Fruit fly (Drosophila melanogaster) whole organism, embryonic: Measurements from ENCODE around the gene Cpr11A.

Source experiments
- Asciz ChIP-seq: fragments of 200-800 bp; sonication (Bioruptor generic); optimal IDR thresholded peaks from 2 replicates; lab custom pipeline; 2017; ENCODE audit warnings: missing biosample characterization, mild to moderate bottlenecking, missing genetic modification characterization, missing genetic modification reagents
- B-H1 ChIP-seq: fragments of 200-800 bp; sonication (Bioruptor generic); IDR thresholded peaks from 3 replicates; pipeline ENCODE4 v1.3.6; 2022; ENCODE audit warnings: missing biosample characterization, missing genetic modification characterization
- BEAF-32 ChIP-seq: fragments of 200-800 bp; sonication (Bioruptor generic); optimal IDR thresholded peaks from 3 replicates; lab custom pipeline; 2017; ENCODE audit warnings: missing biosample characterization, missing genetic modification characterization, mild to moderate bottlenecking, moderate library complexity, missing genetic modification reagents
- CG11504 ChIP-seq: fragments of 200-800 bp; sonication (Bioruptor generic); optimal IDR thresholded peaks from 3 replicates; lab custom pipeline; 2019; ENCODE audit warnings: missing biosample characterization, mild to moderate bottlenecking, missing genetic modification characterization, moderate library complexity
- CG11723 ChIP-seq: fragments of 200-800 bp; sonication (Bioruptor generic); optimal IDR thresholded peaks from 2 replicates; lab custom pipeline; 2017; ENCODE audit warnings: missing biosample characterization, mild to moderate bottlenecking, missing genetic modification characterization
- CG1233 ChIP-seq: fragments of 200-800 bp; sonication (Bioruptor generic); optimal IDR thresholded peaks from 4 replicates; lab custom pipeline; 2018; ENCODE audit warnings: missing biosample characterization, mild to moderate bottlenecking, missing genetic modification characterization
- CG12391 ChIP-seq: fragments of 200-800 bp; sonication (Bioruptor generic); optimal IDR thresholded peaks from 3 replicates; lab custom pipeline; 2018; ENCODE audit warnings: missing biosample characterization, mild to moderate bottlenecking, missing genetic modification characterization, moderate library complexity
- CG14441 ChIP-seq: fragments of 200-800 bp; sonication (Bioruptor generic); IDR thresholded peaks from 2 replicates; pipeline ENCODE4 v1.3.6; 2022; ENCODE audit warnings: missing biosample characterization, missing genetic modification characterization
- CG17612 ChIP-seq: fragments of 200-800 bp; sonication (Bioruptor generic); IDR thresholded peaks from 2 replicates; pipeline ENCODE4 v1.3.6; 2022; ENCODE audit warnings: missing biosample characterization, missing genetic modification characterization
- CG2116 ChIP-seq: fragments of 200-800 bp; sonication (Bioruptor generic); optimal IDR thresholded peaks from 3 replicates; lab custom pipeline; 2018; ENCODE audit warnings: missing biosample characterization, mild to moderate bottlenecking, missing genetic modification characterization
- CG3065 ChIP-seq: fragments of 200-800 bp; sonication (Bioruptor generic); optimal IDR thresholded peaks from 2 replicates; lab custom pipeline; 2016; ENCODE audit warnings: missing biosample characterization, missing genetic modification characterization
- CG4820 ChIP-seq: fragments of 200-800 bp; sonication (Bioruptor generic); optimal IDR thresholded peaks from 3 replicates; lab custom pipeline; 2016; ENCODE audit warnings: missing biosample characterization, missing genetic modification characterization
- CG6765 ChIP-seq: fragments of 200-800 bp; sonication (Bioruptor generic); optimal IDR thresholded peaks from 3 replicates; lab custom pipeline; 2017; ENCODE audit warnings: missing biosample characterization, mild to moderate bottlenecking, missing genetic modification characterization
- CG7786 ChIP-seq: fragments of 200-800 bp; sonication (Bioruptor generic); optimal IDR thresholded peaks from 2 replicates; lab custom pipeline; 2016; ENCODE audit warnings: missing biosample characterization, missing genetic modification characterization
- CG8765 ChIP-seq: fragments of 200-800 bp; sonication (Bioruptor generic); IDR thresholded peaks from 2 replicates; pipeline ENCODE4 v1.3.6; 2022; ENCODE audit warnings: missing biosample characterization, missing genetic modification characterization
- CG9727 ChIP-seq: fragments of 200-800 bp; sonication (Bioruptor generic); optimal IDR thresholded peaks from 3 replicates; lab custom pipeline; 2017; ENCODE audit warnings: missing biosample characterization, mild to moderate bottlenecking, missing genetic modification characterization
- CHES-1-like ChIP-seq: fragments of 200-800 bp; sonication (Bioruptor generic); optimal IDR thresholded peaks from 2 replicates; lab custom pipeline; 2016; ENCODE audit warnings: missing biosample characterization, missing genetic modification characterization
- Dp ChIP-seq: fragments of 200-800 bp; sonication (Bioruptor generic); optimal IDR thresholded peaks from 2 replicates; lab custom pipeline; 2018; ENCODE audit warnings: missing biosample characterization, mild to moderate bottlenecking, missing genetic modification characterization, moderate library complexity
- Kr ChIP-seq: fragments of 200-800 bp; sonication (Bioruptor generic); optimal IDR thresholded peaks from 2 replicates; lab custom pipeline; 2017; ENCODE audit warnings: missing biosample characterization, mild to moderate bottlenecking, missing genetic modification characterization
- Med ChIP-seq: fragments of 200-800 bp; sonication (Bioruptor generic); peaks from one replicate; lab custom pipeline; 2016; ENCODE audit warnings: missing biosample characterization, missing genetic modification characterization, mild to moderate bottlenecking, inconsistent platforms, moderate library complexity
- NC2α ChIP-seq: fragments of 200-800 bp; sonication (Bioruptor generic); optimal IDR thresholded peaks from 2 replicates; lab custom pipeline; 2016; ENCODE audit warnings: missing biosample characterization, missing genetic modification characterization
- Neu2 ChIP-seq: fragments of 200-800 bp; sonication (Bioruptor generic); optimal IDR thresholded peaks from 3 replicates; lab custom pipeline; 2016; ENCODE audit warnings: missing biosample characterization, missing genetic modification characterization, borderline replicate concordance
- Nf-YC ChIP-seq: fragments of 200-800 bp; optimal IDR thresholded peaks from 3 replicates; lab custom pipeline; 2019; ENCODE audit warnings: missing biosample characterization, mild to moderate bottlenecking, missing genetic modification characterization, moderate library complexity
- Pdp1 ChIP-seq, 2 experiments: fragments of 200-800 bp; sonication (Bioruptor generic); optimal IDR thresholded peaks; 3 replicates each; lab custom pipeline; 2016; ENCODE audit warnings: missing biosample characterization in 2 of 2, missing genetic modification characterization in 2 of 2, mild to moderate bottlenecking in 1 of 2, moderate library complexity in 1 of 2
- Ravus ChIP-seq: fragments of 200-800 bp; sonication (Bioruptor generic); IDR thresholded peaks from 2 replicates; pipeline ENCODE4 v1.3.6; 2022; ENCODE audit warnings: missing biosample characterization, missing genetic modification characterization
- Scr ChIP-seq: fragments of 200-800 bp; sonication (Bioruptor generic); IDR thresholded peaks from 2 replicates; pipeline ENCODE4 v1.3.6; 2022; ENCODE audit warnings: missing biosample characterization, missing genetic modification characterization; ENCODE audit not compliant: partially characterized antibody
- Side ChIP-seq: fragments of 200-800 bp; sonication (Bioruptor generic); optimal IDR thresholded peaks from 2 replicates; lab custom pipeline; 2016; ENCODE audit warnings: missing biosample characterization, missing genetic modification characterization
- Sox102F ChIP-seq: fragments of 200-800 bp; sonication (Bioruptor generic); optimal IDR thresholded peaks from 2 replicates; lab custom pipeline; 2018; ENCODE audit warnings: missing biosample characterization, mild to moderate bottlenecking, missing genetic modification characterization, moderate library complexity
- Ssrp ChIP-seq: fragments of 200-800 bp; sonication (Bioruptor generic); optimal IDR thresholded peaks from 2 replicates; lab custom pipeline; 2018; ENCODE audit warnings: missing biosample characterization, mild to moderate bottlenecking, missing genetic modification characterization, moderate library complexity
- Vsx1 ChIP-seq: fragments of 200-800 bp; sonication (Bioruptor generic); optimal IDR thresholded peaks from 2 replicates; lab custom pipeline; 2017; ENCODE audit warnings: missing biosample characterization, mild to moderate bottlenecking, missing genetic modification characterization, missing genetic modification reagents
- ac ChIP-seq: fragments of 200-800 bp; sonication (Bioruptor generic); optimal IDR thresholded peaks from 3 replicates; lab custom pipeline; 2017; ENCODE audit warnings: missing biosample characterization, mild to moderate bottlenecking, missing genetic modification characterization
- bbx ChIP-seq: fragments of 200-800 bp; sonication (Bioruptor generic); IDR thresholded peaks from 2 replicates; pipeline ENCODE4 v1.3.6; 2022; ENCODE audit warnings: missing biosample characterization, missing genetic modification characterization; ENCODE audit not compliant: partially characterized antibody
- btn ChIP-seq: fragments of 200-800 bp; sonication (Bioruptor generic); optimal IDR thresholded peaks from 2 replicates; lab custom pipeline; 2016; ENCODE audit warnings: missing biosample characterization, missing genetic modification characterization
- da ChIP-seq: fragments of 200-800 bp; sonication (Bioruptor generic); optimal IDR thresholded peaks from 2 replicates; lab custom pipeline; 2016; ENCODE audit warnings: missing biosample characterization, missing genetic modification characterization
- dpn ChIP-seq, 2 experiments: fragments of 200-800 bp; sonication (Bioruptor generic); optimal IDR thresholded peaks; 3 replicates each; lab custom pipeline; 2016; ENCODE audit warnings: missing biosample characterization in 2 of 2, missing genetic modification characterization in 2 of 2
- ewg ChIP-seq: fragments of 200-800 bp; sonication (Bioruptor generic); optimal IDR thresholded peaks from 3 replicates; lab custom pipeline; 2017; ENCODE audit warnings: mild to moderate bottlenecking, missing biosample characterization, missing genetic modification reagents, missing genetic modification characterization
- hb ChIP-seq: fragments of 200-800 bp; sonication (Bioruptor generic); IDR thresholded peaks from 3 replicates; pipeline ENCODE4 v1.3.6; 2022; ENCODE audit warnings: missing biosample characterization, missing genetic modification characterization; ENCODE audit not compliant: partially characterized antibody
- mirr ChIP-seq: fragments of 200-800 bp; sonication (Bioruptor generic); optimal IDR thresholded peaks from 3 replicates; lab custom pipeline; 2018; ENCODE audit warnings: missing biosample characterization, mild to moderate bottlenecking, missing genetic modification characterization
- pum ChIP-seq: fragments of 200-800 bp; sonication (Bioruptor generic); optimal IDR thresholded peaks from 2 replicates; lab custom pipeline; 2016; ENCODE audit warnings: missing biosample characterization, missing genetic modification characterization
- run ChIP-seq: fragments of 200-800 bp; sonication (Bioruptor generic); optimal IDR thresholded peaks from 3 replicates; lab custom pipeline; 2018; ENCODE audit warnings: missing biosample characterization, mild to moderate bottlenecking, missing genetic modification characterization
- sd ChIP-seq: fragments of 200-800 bp; sonication (Bioruptor generic); optimal IDR thresholded peaks from 3 replicates; lab custom pipeline; 2018; ENCODE audit warnings: missing biosample characterization, mild to moderate bottlenecking, missing genetic modification characterization, moderate library complexity
- sna ChIP-seq: fragments of 200-800 bp; sonication (Bioruptor generic); IDR thresholded peaks from 2 replicates; pipeline ENCODE4 v1.3.6; 2022; ENCODE audit warnings: missing biosample characterization, missing genetic modification characterization; ENCODE audit not compliant: partially characterized antibody
- so ChIP-seq: fragments of 200-800 bp; sonication (Bioruptor generic); IDR thresholded peaks from 3 replicates; pipeline ENCODE4 v1.3.6; 2022; ENCODE audit warnings: missing biosample characterization, missing genetic modification characterization
- tio ChIP-seq: fragments of 200-800 bp; sonication (Bioruptor generic); optimal IDR thresholded peaks from 2 replicates; lab custom pipeline; 2017; ENCODE audit warnings: missing biosample characterization, missing genetic modification characterization, inconsistent platforms
- trem ChIP-seq: fragments of 200-800 bp; optimal IDR thresholded peaks from 3 replicates; lab custom pipeline; 2019; ENCODE audit warnings: missing biosample characterization, mild to moderate bottlenecking, missing genetic modification characterization, moderate library complexity
- tup ChIP-seq: fragments of 200-800 bp; sonication (Bioruptor generic); optimal IDR thresholded peaks from 2 replicates; lab custom pipeline; 2016; ENCODE audit warnings: missing biosample characterization, mild to moderate bottlenecking, missing genetic modification characterization, moderate library complexity
- zf30C ChIP-seq: fragments of 200-800 bp; sonication (Bioruptor generic); optimal IDR thresholded peaks from 3 replicates; lab custom pipeline; 2018; ENCODE audit warnings: missing biosample characterization, mild to moderate bottlenecking, missing genetic modification characterization

Cpr11A gene

DNA sequence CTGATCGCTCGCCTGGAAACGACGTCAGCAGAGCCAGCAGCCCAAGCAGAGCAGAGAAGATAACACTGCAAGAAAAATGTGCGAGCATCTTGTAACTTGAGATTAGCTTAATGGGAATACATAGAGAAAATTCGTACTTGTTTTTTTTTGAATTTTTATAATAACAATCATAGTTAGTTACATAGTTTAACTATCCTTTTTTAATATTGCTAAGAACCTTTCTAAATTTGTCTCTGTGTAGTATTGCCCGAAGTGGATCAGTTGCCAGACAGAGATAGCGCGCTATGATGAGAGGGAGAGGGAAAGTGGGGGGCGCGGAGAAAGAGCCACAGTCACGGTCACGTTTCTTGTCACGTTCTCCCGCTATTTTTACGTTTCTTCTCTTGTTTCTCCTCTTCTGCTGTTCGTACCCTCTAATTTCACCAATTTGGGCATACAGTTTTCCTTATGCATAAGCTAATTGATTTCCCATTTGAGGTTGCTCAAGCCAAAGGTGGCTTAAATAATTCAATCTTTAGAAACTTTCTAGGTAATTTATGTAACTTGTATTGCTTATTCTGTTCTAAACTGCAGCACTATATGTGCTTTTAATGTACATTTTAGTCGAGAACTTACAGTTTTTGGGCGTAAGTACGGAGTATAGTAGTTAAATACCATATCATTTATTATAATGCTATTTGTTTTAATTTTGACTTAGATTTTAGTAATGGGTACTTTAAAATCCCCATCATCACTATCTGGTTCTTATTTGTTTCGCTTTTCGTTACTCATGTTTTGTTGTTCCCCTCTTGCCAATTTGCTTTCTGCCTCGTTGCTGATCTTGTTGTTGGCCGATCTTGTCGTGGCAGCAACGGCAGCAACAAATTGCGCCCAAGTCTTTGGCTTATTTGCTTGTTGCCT is 24.2 kb downstream of the Cpr11A start (continued):
- TF ChIP-seq mirr (GFP tag; lab: Kevin White, UChicago) (no peak), Side (GFP tag; lab: Kevin White, UChicago) (peak; percentile 62), run (tag; lab: Kevin White, UChicago) (peak; percentile 34), Kr (GFP tag; lab: Kevin White, UChicago) (no peak), NC2α (peak; percentile 23), hb (GFP tag; lab: Robert Waterston, UW) (no peak), ewg (GFP tag; lab: Kevin White, UChicago) (peak; percentile 58), pum (GFP tag; lab: Kevin White, UChicago) (peak; percentile 64), CG14441 (GFP tag; lab: Robert Waterston, UW) (peak; percentile 62), ac (no peak), tup (GFP tag; lab: Kevin White, UChicago) (peak; percentile 51), CG17612 (no peak), Scr (GFP tag; lab: Robert Waterston, UW) (no peak), CG12391 (tag; lab: Kevin White, UChicago) (peak; percentile 87), bbx (no peak), da (GFP tag; lab: Kevin White, UChicago) (peak; percentile 33), tio (GFP tag; lab: Kevin White, UChicago) (peak; percentile 66), Vsx1 (GFP tag; lab: Kevin White, UChicago) (peak; percentile 48), CG3065 (no peak), CG11723 (peak; percentile 46), Nf-YC (tag; lab: Kevin White, UChicago) (no peak), CHES-1-like (peak; percentile 52), CG9727 (peak; percentile 85), CG11504 (tag; lab: Kevin White, UChicago) (peak; percentile 85), btn (peak; percentile 68), Ssrp (tag; lab: Kevin White, UChicago) (peak; percentile 83), B-H1 (GFP tag; lab: Robert Waterston, UW) (peak; percentile 28; the same call in 1 of the 3 replicates), Pdp1 (GFP tag; optimal IDR thresholded peaks at IDR 0.05; lab: Kevin White, UChicago) (peak; percentile 78 to 81), CG1233 (GFP tag; lab: Kevin White, UChicago) (peak; percentile 73), Asciz (GFP tag; lab: Kevin White, UChicago) (peak; percentile 67), so (peak; percentile 64; the same call in 1 of the 3 replicates), Dp (GFP tag; lab: Kevin White, UChicago) (no peak), Neu2 (GFP tag; lab: Kevin White, UChicago) (no peak), trem (tag; lab: Kevin White, UChicago) (peak; percentile 49), zf30C (GFP tag; lab: Kevin White, UChicago) (peak; percentile 72), Sox102F (GFP tag; lab: Kevin White, UChicago) (peak; percentile 79), BEAF-32 (GFP tag; lab: Kevin White, UChicago) (no peak), sna (GFP tag; lab: Robert Waterston, UW) (no peak), CG2116 (GFP tag; lab: Kevin White, UChicago) (peak; percentile 26), CG8765 (peak; percentile 34; the same call in 1 of the 2 replicates), CG4820 (GFP tag; lab: Kevin White, UChicago) (peak; percentile 87), sd (tag; lab: Kevin White, UChicago) (peak; percentile 12), dpn (GFP tag; optimal IDR thresholded peaks at IDR 0.05; lab: Kevin White, UChicago) (peak; percentile 75), CG7786 (GFP tag; lab: Kevin White, UChicago) (peak; percentile 69), Ravus (no peak; the same call in 1 of the 2 replicates), Med (GFP tag; lab: Kevin White, UChicago) (peak; percentile 92), CG6765 (GFP tag; lab: Kevin White, UChicago) (no peak)
